Fruit fly (Drosophila melanogaster) whole organism, embryonic: Measurements from ENCODE around the gene Ddc.

ENCODE experiments used
- Abd-B ChIP-seq: fragments of 200-800 bp; sonication (Bioruptor generic); optimal IDR thresholded peaks from 2 replicates; lab custom pipeline; 2018; ENCODE audit warnings: missing biosample characterization, mild to moderate bottlenecking, missing genetic modification characterization, moderate library complexity
- Antp ChIP-seq: fragments of 200-800 bp; sonication (Bioruptor generic); optimal IDR thresholded peaks from 3 replicates; lab custom pipeline; 2016; ENCODE audit warnings: missing biosample characterization, missing genetic modification characterization
- Atf3 ChIP-seq: fragments of 200-800 bp; sonication (Bioruptor generic); optimal IDR thresholded peaks from 3 replicates; lab custom pipeline; 2016; ENCODE audit warnings: missing biosample characterization, missing genetic modification characterization
- CG10147 ChIP-seq: fragments of 200-800 bp; sonication (Bioruptor generic); optimal IDR thresholded peaks from 2 replicates; lab custom pipeline; 2019; ENCODE audit warnings: missing biosample characterization, mild to moderate bottlenecking, missing genetic modification characterization, moderate library complexity
- CG10209 ChIP-seq: fragments of 200-800 bp; sonication (Bioruptor generic); optimal IDR thresholded peaks from 3 replicates; lab custom pipeline; 2017; ENCODE audit warnings: missing biosample characterization, mild to moderate bottlenecking, missing genetic modification characterization, missing genetic modification reagents
- CG11504 ChIP-seq: fragments of 200-800 bp; sonication (Bioruptor generic); optimal IDR thresholded peaks from 3 replicates; lab custom pipeline; 2019; ENCODE audit warnings: missing biosample characterization, mild to moderate bottlenecking, missing genetic modification characterization, moderate library complexity
- CG11695 ChIP-seq: fragments of 200-800 bp; sonication (Bioruptor generic); IDR thresholded peaks from 3 replicates; pipeline ENCODE4 v1.3.6; 2022; ENCODE audit warnings: missing biosample characterization, missing genetic modification characterization
- CG12391 ChIP-seq: fragments of 200-800 bp; sonication (Bioruptor generic); optimal IDR thresholded peaks from 3 replicates; lab custom pipeline; 2018; ENCODE audit warnings: missing biosample characterization, mild to moderate bottlenecking, missing genetic modification characterization, moderate library complexity
- CG12659 ChIP-seq: fragments of 200-800 bp; sonication (Bioruptor generic); optimal IDR thresholded peaks from 3 replicates; lab custom pipeline; 2017; ENCODE audit warnings: mild to moderate bottlenecking, missing biosample characterization, missing genetic modification reagents, missing genetic modification characterization
- CG13775 ChIP-seq: fragments of 200-800 bp; sonication (Bioruptor generic); optimal IDR thresholded peaks from 3 replicates; lab custom pipeline; 2017; ENCODE audit warnings: missing biosample characterization, mild to moderate bottlenecking, missing genetic modification characterization
- CG15269 ChIP-seq: fragments of 200-800 bp; sonication (Bioruptor generic); optimal IDR thresholded peaks from 2 replicates; lab custom pipeline; 2018; ENCODE audit warnings: missing biosample characterization, mild to moderate bottlenecking, missing genetic modification characterization, moderate library complexity
- CG2120 ChIP-seq: fragments of 200-800 bp; sonication (Bioruptor generic); optimal IDR thresholded peaks from 3 replicates; lab custom pipeline; 2016; ENCODE audit warnings: missing biosample characterization, missing genetic modification characterization
- CG34422 ChIP-seq: fragments of 200-800 bp; sonication (Bioruptor generic); IDR thresholded peaks from 3 replicates; pipeline ENCODE4 v1.3.6; 2022; ENCODE audit warnings: missing biosample characterization, missing genetic modification characterization
- CG42726 ChIP-seq: fragments of 200-800 bp; sonication (Bioruptor generic); IDR thresholded peaks from 2 replicates; pipeline ENCODE4 v1.3.6; 2022; ENCODE audit warnings: missing biosample characterization, missing genetic modification characterization; ENCODE audit not compliant: partially characterized antibody
- CG43689 ChIP-seq: fragments of 200-800 bp; sonication (Bioruptor generic); IDR thresholded peaks from 2 replicates; pipeline ENCODE4 v1.3.6; 2022; ENCODE audit warnings: missing biosample characterization, missing genetic modification characterization
- CG4730 ChIP-seq: fragments of 200-800 bp; sonication (Bioruptor generic); IDR thresholded peaks from 2 replicates; pipeline ENCODE4 v1.3.6; 2022; ENCODE audit warnings: missing biosample characterization, missing genetic modification characterization
- CG4820 ChIP-seq: fragments of 200-800 bp; sonication (Bioruptor generic); optimal IDR thresholded peaks from 3 replicates; lab custom pipeline; 2016; ENCODE audit warnings: missing biosample characterization, missing genetic modification characterization
- CG6683 ChIP-seq: fragments of 200-800 bp; sonication (Bioruptor generic); optimal IDR thresholded peaks from 2 replicates; lab custom pipeline; 2017; ENCODE audit warnings: missing biosample characterization, mild to moderate bottlenecking, missing genetic modification characterization, missing genetic modification reagents
- CG6854 ChIP-seq: fragments of 200-800 bp; sonication (Bioruptor generic); optimal IDR thresholded peaks from 3 replicates; lab custom pipeline; 2017; ENCODE audit warnings: missing biosample characterization, mild to moderate bottlenecking, missing genetic modification characterization
- Camta ChIP-seq: fragments of 200-800 bp; sonication (Bioruptor generic); optimal IDR thresholded peaks from 2 replicates; lab custom pipeline; 2016; ENCODE audit warnings: missing biosample characterization, missing genetic modification characterization
- D ChIP-seq, 2 experiments: fragments of 200-800 bp in 1 of 2; fragments of >200 bp in 1 of 2; sonication (Bioruptor generic) in 1 of 2; optimal IDR thresholded peaks; 2 replicates in 1 of 2; 3 replicates in 1 of 2; lab custom pipeline; 2017; ENCODE audit warnings: mild to moderate bottlenecking in 1 of 2, missing biosample characterization in 1 of 2, missing genetic modification characterization in 1 of 2, missing genetic modification reagents in 1 of 2
- Hand ChIP-seq: fragments of 200-800 bp; sonication (Bioruptor generic); optimal IDR thresholded peaks from 2 replicates; lab custom pipeline; 2017; ENCODE audit warnings: mild to moderate bottlenecking, missing biosample characterization, missing genetic modification reagents, missing genetic modification characterization
- Hr39 ChIP-seq: fragments of >200 bp; optimal IDR thresholded peaks from 2 replicates; lab custom pipeline; 2017
- Max ChIP-seq: fragments of 200-800 bp; sonication (Bioruptor generic); optimal IDR thresholded peaks from 2 replicates; lab custom pipeline; 2016; ENCODE audit warnings: missing biosample characterization, mild to moderate bottlenecking, missing genetic modification characterization
- NC2α ChIP-seq: fragments of 200-800 bp; sonication (Bioruptor generic); optimal IDR thresholded peaks from 2 replicates; lab custom pipeline; 2016; ENCODE audit warnings: missing biosample characterization, missing genetic modification characterization
- Oli ChIP-seq: fragments of 200-800 bp; sonication (Bioruptor generic); optimal IDR thresholded peaks from 2 replicates; lab custom pipeline; 2018; ENCODE audit warnings: missing biosample characterization, mild to moderate bottlenecking, missing genetic modification characterization, moderate library complexity
- Pdp1 ChIP-seq, 2 experiments: fragments of 200-800 bp; sonication (Bioruptor generic); optimal IDR thresholded peaks; 3 replicates each; lab custom pipeline; 2016; ENCODE audit warnings: missing biosample characterization in 2 of 2, missing genetic modification characterization in 2 of 2, mild to moderate bottlenecking in 1 of 2, moderate library complexity in 1 of 2
- Ptx1 ChIP-seq: fragments of 200-800 bp; sonication (Bioruptor generic); IDR thresholded peaks from 2 replicates; pipeline ENCODE4 v1.3.6; 2022; ENCODE audit warnings: missing biosample characterization, missing genetic modification characterization
- Rfx ChIP-seq: fragments of 200-800 bp; sonication (Bioruptor generic); IDR thresholded peaks from 2 replicates; pipeline ENCODE4 v1.3.6; 2022; ENCODE audit warnings: missing biosample characterization, missing genetic modification characterization
- Rx ChIP-seq: fragments of 200-800 bp; sonication (Bioruptor generic); IDR thresholded peaks from 2 replicates; pipeline ENCODE4 v1.3.6; 2022; ENCODE audit warnings: missing biosample characterization, missing genetic modification characterization
- Ssrp ChIP-seq: fragments of 200-800 bp; sonication (Bioruptor generic); optimal IDR thresholded peaks from 2 replicates; lab custom pipeline; 2018; ENCODE audit warnings: missing biosample characterization, mild to moderate bottlenecking, missing genetic modification characterization, moderate library complexity
- Usf ChIP-seq: fragments of 200-800 bp; sonication (Bioruptor generic); optimal IDR thresholded peaks from 2 replicates; lab custom pipeline; 2017; ENCODE audit warnings: missing genotype, missing biosample characterization, missing genetic modification characterization
- ab ChIP-seq: fragments of 200-800 bp; sonication (Bioruptor generic); optimal IDR thresholded peaks from 2 replicates; lab custom pipeline; 2016; ENCODE audit warnings: missing biosample characterization, missing genetic modification characterization
- al ChIP-seq: fragments of 200-800 bp; sonication (Bioruptor generic); IDR thresholded peaks from 2 replicates; pipeline ENCODE4 v1.3.6; 2022; ENCODE audit warnings: missing biosample characterization, missing genetic modification characterization
- ara ChIP-seq: fragments of 200-800 bp; sonication (Bioruptor generic); IDR thresholded peaks from 2 replicates; pipeline ENCODE4 v1.3.6; 2022; ENCODE audit warnings: missing biosample characterization, missing genetic modification characterization
- ash1 ChIP-seq: fragments of 200-800 bp; sonication (Bioruptor generic); optimal IDR thresholded peaks from 2 replicates; lab custom pipeline; 2018; ENCODE audit warnings: missing biosample characterization, mild to moderate bottlenecking, missing genetic modification characterization
- cas ChIP-seq: fragments of 200-800 bp; sonication (Bioruptor generic); IDR thresholded peaks from 2 replicates; pipeline ENCODE4 v1.3.6; 2022; ENCODE audit warnings: missing biosample characterization, missing genetic modification characterization
- cg ChIP-seq: fragments of 200-800 bp; sonication (Bioruptor generic); optimal IDR thresholded peaks from 3 replicates; lab custom pipeline; 2019; ENCODE audit warnings: missing biosample characterization, mild to moderate bottlenecking, missing genetic modification characterization, moderate library complexity
- dmrt99B ChIP-seq: fragments of 200-800 bp; sonication (Bioruptor generic); optimal IDR thresholded peaks from 2 replicates; lab custom pipeline; 2018; ENCODE audit warnings: missing biosample characterization, mild to moderate bottlenecking, missing genetic modification characterization, moderate library complexity
- fd96Cb ChIP-seq: fragments of 200-800 bp; sonication (Bioruptor generic); optimal IDR thresholded peaks from 2 replicates; lab custom pipeline; 2018; ENCODE audit warnings: missing biosample characterization, mild to moderate bottlenecking, missing genetic modification characterization, moderate library complexity
- hkb ChIP-seq, 2 experiments: fragments of 200-800 bp in 1 of 2; fragments of >200 bp in 1 of 2; sonication (Bioruptor generic) in 1 of 2; IDR thresholded peaks in 1 of 2; optimal IDR thresholded peaks in 1 of 2; 2 replicates each; pipeline versions ENCODE4 v1.3.6 to Lab custom; 2017 to 2022; ENCODE audit warnings: missing biosample characterization in 1 of 2, missing genetic modification characterization in 1 of 2
- ind ChIP-seq: fragments of 200-800 bp; sonication (Bioruptor generic); optimal IDR thresholded peaks from 3 replicates; lab custom pipeline; 2016; ENCODE audit warnings: missing biosample characterization, missing genetic modification characterization
- kay ChIP-seq: fragments of 200-800 bp; sonication (Bioruptor generic); optimal IDR thresholded peaks from 2 replicates; lab custom pipeline; 2016; ENCODE audit warnings: missing biosample characterization, missing genetic modification characterization
- prd ChIP-seq, 3 experiments: fragments of >200 bp in 2 of 3; fragments of 200-800 bp in 1 of 3; sonication (Bioruptor generic) in 1 of 3; optimal IDR thresholded peaks in 2 of 3; IDR thresholded peaks in 1 of 3; 2 replicates in 2 of 3; 3 replicates in 1 of 3; pipeline versions ENCODE4 v1.3.6 to Lab custom; 2017 to 2022; ENCODE audit warnings: missing biosample characterization in 1 of 3, missing genetic modification characterization in 1 of 3
- ranshi ChIP-seq: fragments of 200-800 bp; sonication (Bioruptor generic); IDR thresholded peaks from 2 replicates; pipeline ENCODE4 v1.3.6; 2022; ENCODE audit warnings: missing biosample characterization, missing genetic modification characterization
- sna ChIP-seq: fragments of 200-800 bp; sonication (Bioruptor generic); IDR thresholded peaks from 2 replicates; pipeline ENCODE4 v1.3.6; 2022; ENCODE audit warnings: missing biosample characterization, missing genetic modification characterization; ENCODE audit not compliant: partially characterized antibody
- tin ChIP-seq: fragments of 200-800 bp; sonication (Bioruptor generic); optimal IDR thresholded peaks from 3 replicates; lab custom pipeline; 2016; ENCODE audit warnings: missing biosample characterization, missing genetic modification characterization
- toy ChIP-seq: fragments of 200-800 bp; sonication (Bioruptor generic); IDR thresholded peaks from 2 replicates; pipeline ENCODE4 v1.3.6; 2022; ENCODE audit warnings: missing biosample characterization, missing genetic modification characterization
- usp ChIP-seq: fragments of >200 bp; optimal IDR thresholded peaks from 2 replicates; lab custom pipeline; 2017; ENCODE audit warnings: missing biosample characterization, missing genetic modification characterization

Ddc gene

DNA sequence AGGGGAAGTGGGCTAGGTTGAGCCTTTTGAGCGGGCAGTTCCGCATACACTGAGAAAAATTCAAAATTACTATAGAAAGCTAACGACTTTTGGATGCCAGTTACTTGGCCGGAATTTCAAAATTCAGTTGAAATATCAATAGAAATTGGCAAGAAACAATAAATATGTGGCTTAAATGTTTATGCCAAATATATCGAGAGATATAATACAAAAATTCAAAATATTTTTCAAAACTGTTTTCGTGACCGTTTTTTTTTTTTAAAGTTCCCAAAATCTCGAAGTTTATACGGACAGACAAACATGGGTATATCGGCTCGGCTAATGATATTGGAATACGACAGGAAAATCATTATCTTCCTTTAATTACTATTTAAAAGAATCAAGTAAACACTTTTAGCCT, 878 bp upstream of the Ddc start (continued):
- TF ChIP-seq ranshi (GFP tag; lab: Robert Waterston, UW) (0 out of 2 replicates have a peak, but pooled peaks have one; percentile 31), tin (GFP tag; lab: Kevin White, UChicago) (peak; percentile 35), CG13775 (peak; percentile 12), CG34422 (GFP tag; lab: Robert Waterston, UW) (peak; percentile 38; the same call in 1 of the 3 replicates), Hand (GFP tag; lab: Kevin White, UChicago) (peak; percentile 25), ind (GFP tag; lab: Kevin White, UChicago) (peak; percentile 39), Hr39 (lab: Kevin White, UChicago) (no peak), hkb (optimal IDR thresholded peaks at IDR 0.05; lab: Kevin White, UChicago) (no peak), hkb (GFP tag; IDR thresholded peaks at IDR 0.05; lab: Robert Waterston, UW) (peak; percentile 17; the same call in 1 of the 2 replicates), CG11695 (GFP tag; lab: Robert Waterston, UW) (0 out of 3 replicates have a peak, but pooled peaks have one; percentile 8), cas (GFP tag; lab: Robert Waterston, UW) (no peak), Pdp1 (GFP tag; optimal IDR thresholded peaks at IDR 0.05; lab: Kevin White, UChicago) (peak; percentile 11 to 26), CG43689 (no peak), Max (peak; percentile 9), toy (GFP tag; lab: Robert Waterston, UW) (no peak), Rfx (GFP tag; lab: Robert Waterston, UW) (peak; percentile 41; the same call in 1 of the 2 replicates), CG6854 (GFP tag; lab: Kevin White, UChicago) (peak; percentile 29), al (GFP tag; lab: Robert Waterston, UW) (no peak), sna (GFP tag; lab: Robert Waterston, UW) (no peak), CG10209 (no peak), dmrt99B (tag; lab: Kevin White, UChicago) (peak; percentile 60), Oli (tag; lab: Kevin White, UChicago) (peak; percentile 52), CG4730 (GFP tag; lab: Robert Waterston, UW) (no peak), CG15269 (peak; percentile 54), ash1 (GFP tag; lab: Kevin White, UChicago) (no peak), Atf3 (GFP tag; lab: Kevin White, UChicago) (no peak), CG4820 (peak; percentile 31), cg (no peak), Ssrp (tag; lab: Kevin White, UChicago) (peak; percentile 62), fd96Cb (tag; lab: Kevin White, UChicago) (peak; percentile 35), NC2α (GFP tag; lab: Kevin White, UChicago) (no peak), CG42726 (no peak), CG12659 (GFP tag; lab: Kevin White, UChicago) (peak; percentile 7), kay (GFP tag; lab: Kevin White, UChicago) (peak; percentile 29), Camta (GFP tag; lab: Kevin White, UChicago) (peak; percentile 21), Rx (GFP tag; lab: Robert Waterston, UW) (no peak), Antp (peak; percentile 7), prd (optimal IDR thresholded peaks at IDR 0.05; lab: Kevin White, UChicago) (no peak), prd (GFP tag; IDR thresholded peaks at IDR 0.05; lab: Robert Waterston, UW) (peak; percentile 55; the same call in 2 of the 3 replicates), D (optimal IDR thresholded peaks at IDR 0.05; lab: Kevin White, UChicago) (no peak), D (GFP tag; optimal IDR thresholded peaks at IDR 0.05; lab: Kevin White, UChicago) (peak; percentile 13), CG12391 (tag; lab: Kevin White, UChicago) (no peak), Usf (GFP tag; lab: Kevin White, UChicago) (peak; percentile 2), ab (GFP tag; lab: Kevin White, UChicago) (no peak), usp (GFP tag; lab: Kevin White, UChicago) (no peak), CG11504 (tag; lab: Kevin White, UChicago) (peak; percentile 63), CG2120 (GFP tag; lab: Kevin White, UChicago) (peak; percentile 59), Ptx1 (GFP tag; lab: Robert Waterston, UW) (peak; percentile 29; the same call in 1 of the 2 replicates), CG10147 (GFP tag; lab: Kevin White, UChicago) (peak; percentile 35), ara (no peak), Abd-B (GFP tag; lab: Kevin White, UChicago) (peak; percentile 0), CG6683 (peak; percentile 27)
